Worm (Caenorhabditis elegans) whole organism, late embryonic: ENCODE data around the gene srh-270.

Experiments used
- C08G9.2 ChIP-seq: sonication (generic microtip); optimal IDR thresholded peaks from 2 replicates; lab custom pipeline; 2016; ENCODE audit warnings: mild to moderate bottlenecking, missing genetic modification characterization, moderate library complexity, missing compliant biosample characterization
- F13H6.1 ChIP-seq: sonication (generic microtip); optimal IDR thresholded peaks from 2 replicates; lab custom pipeline; 2016; ENCODE audit warnings: missing genetic modification characterization, missing compliant biosample characterization
- K02D7.2 ChIP-seq: sonication (generic microtip); optimal IDR thresholded peaks from 2 replicates; lab custom pipeline; 2017; ENCODE audit warnings: mild to moderate bottlenecking, missing genetic modification characterization, missing compliant biosample characterization
- K09A11.1 ChIP-seq: sonication (generic microtip); optimal IDR thresholded peaks from 2 replicates; lab custom pipeline; 2017; ENCODE audit warnings: antibody characterized with exemption, mild to moderate bottlenecking, missing genetic modification characterization, missing compliant biosample characterization; ENCODE audit not compliant: insufficient read depth
- T23F11.4 ChIP-seq: fragments of 200-800 bp; sonication (Bioruptor generic); optimal IDR thresholded peaks from 2 replicates; lab custom pipeline; 2018; ENCODE audit warnings: mild to moderate bottlenecking, missing genetic modification characterization, missing compliant biosample characterization
- Y22D7AL.16 ChIP-seq: sonication (generic microtip); optimal IDR thresholded peaks from 2 replicates; lab custom pipeline; 2016; ENCODE audit warnings: missing genetic modification characterization, missing compliant biosample characterization
- ama-1 ChIP-seq: fragments of 150-350 bp; optimal IDR thresholded peaks from 2 replicates; lab custom pipeline; 2014
- ceh-14 ChIP-seq: sonication (generic microtip); optimal IDR thresholded peaks from 2 replicates; lab custom pipeline; 2016; ENCODE audit warnings: missing genotype, missing genetic modification characterization, missing compliant biosample characterization
- ceh-2 ChIP-seq: sonication (generic microtip); optimal IDR thresholded peaks from 2 replicates; lab custom pipeline; 2016; ENCODE audit warnings: missing genotype, missing genetic modification characterization, missing compliant biosample characterization
- ceh-22 ChIP-seq: sonication (generic microtip); optimal IDR thresholded peaks from 2 replicates; lab custom pipeline; 2017; ENCODE audit warnings: missing biosample characterization, missing genetic modification characterization
- ceh-30 ChIP-seq: fragments of 150-350 bp; optimal IDR thresholded peaks from 2 replicates; lab custom pipeline; 2014; ENCODE audit warnings: missing biosample characterization, missing genetic modification characterization
- ceh-31 ChIP-seq: sonication (generic microtip); optimal IDR thresholded peaks from 2 replicates; lab custom pipeline; 2016; ENCODE audit warnings: missing genetic modification characterization, missing compliant biosample characterization
- ceh-34 ChIP-seq: sonication (generic microtip); optimal IDR thresholded peaks from 2 replicates; lab custom pipeline; 2016; ENCODE audit warnings: mild to moderate bottlenecking, missing genetic modification characterization, missing compliant biosample characterization
- ceh-6 ChIP-seq: fragments of 200-800 bp; sonication (Bioruptor generic); optimal IDR thresholded peaks from 2 replicates; lab custom pipeline; 2018; ENCODE audit warnings: mild to moderate bottlenecking, missing genetic modification characterization, missing compliant biosample characterization
- ceh-9 ChIP-seq: sonication (generic microtip); optimal IDR thresholded peaks from 2 replicates; lab custom pipeline; 2016; ENCODE audit warnings: mild to moderate bottlenecking, missing genetic modification characterization, inconsistent platforms, missing compliant biosample characterization
- che-1 ChIP-seq: sonication (generic microtip); optimal IDR thresholded peaks from 2 replicates; lab custom pipeline; 2016; ENCODE audit warnings: mild to moderate bottlenecking, missing genetic modification characterization, missing compliant biosample characterization
- dmd-4 ChIP-seq: sonication (generic microtip); optimal IDR thresholded peaks from 2 replicates; lab custom pipeline; 2016; ENCODE audit warnings: borderline replicate concordance, missing genetic modification characterization, missing compliant biosample characterization
- ets-4 ChIP-seq: sonication (generic microtip); optimal IDR thresholded peaks from 2 replicates; lab custom pipeline; 2016; ENCODE audit warnings: missing genetic modification characterization, missing compliant biosample characterization
- eyg-1 ChIP-seq: sonication (generic microtip); optimal IDR thresholded peaks from 2 replicates; lab custom pipeline; 2016; ENCODE audit warnings: missing genotype, missing genetic modification characterization, missing compliant biosample characterization
- fax-1 ChIP-seq: sonication (generic microtip); optimal IDR thresholded peaks from 2 replicates; lab custom pipeline; 2016; ENCODE audit warnings: missing genotype, missing genetic modification characterization, missing compliant biosample characterization
- fkh-10 ChIP-seq: fragments of 150-350 bp; optimal IDR thresholded peaks from 2 replicates; lab custom pipeline; 2014; ENCODE audit warnings: missing biosample characterization, missing genetic modification reagents, missing genetic modification characterization
- gmeb-2 ChIP-seq: sonication (generic microtip); optimal IDR thresholded peaks from 2 replicates; lab custom pipeline; 2016; ENCODE audit warnings: missing genetic modification characterization, inconsistent platforms, missing compliant biosample characterization
- hlh-13 ChIP-seq: fragments of 200-800 bp; sonication (Bioruptor generic); optimal IDR thresholded peaks from 2 replicates; lab custom pipeline; 2018; ENCODE audit warnings: mild to moderate bottlenecking, missing genetic modification characterization, missing compliant biosample characterization
- hlh-15 ChIP-seq: sonication (generic microtip); optimal IDR thresholded peaks from 2 replicates; lab custom pipeline; 2016; ENCODE audit warnings: missing genetic modification characterization, missing compliant biosample characterization
- hlh-30 ChIP-seq: sonication (generic microtip); optimal IDR thresholded peaks from 2 replicates; lab custom pipeline; 2017; ENCODE audit warnings: antibody characterized with exemption, missing genetic modification characterization, missing compliant biosample characterization; ENCODE audit not compliant: insufficient read depth
- lim-6 ChIP-seq: sonication (generic microtip); optimal IDR thresholded peaks from 2 replicates; lab custom pipeline; 2016; ENCODE audit warnings: missing genetic modification characterization, missing compliant biosample characterization
- madf-2 ChIP-seq: sonication (generic microtip); optimal IDR thresholded peaks from 2 replicates; lab custom pipeline; 2017; ENCODE audit warnings: missing genetic modification characterization, missing compliant biosample characterization
- nfya-1 ChIP-seq: sonication (generic microtip); optimal IDR thresholded peaks from 2 replicates; lab custom pipeline; 2017; ENCODE audit warnings: missing genetic modification characterization, mild to moderate bottlenecking, missing compliant biosample characterization, antibody characterized with exemption, moderate library complexity
- nhr-11 ChIP-seq: fragments of 150-350 bp; optimal IDR thresholded peaks from 2 replicates; lab custom pipeline; 2014; ENCODE audit warnings: missing biosample characterization, missing genetic modification characterization
- nhr-232 ChIP-seq: sonication (generic microtip); optimal IDR thresholded peaks from 2 replicates; lab custom pipeline; 2016; ENCODE audit warnings: missing genetic modification characterization, missing compliant biosample characterization
- npax-4 ChIP-seq: sonication (generic microtip); optimal IDR thresholded peaks from 2 replicates; lab custom pipeline; 2016; ENCODE audit warnings: missing genetic modification characterization, missing compliant biosample characterization
- odd-2 ChIP-seq: sonication (generic microtip); optimal IDR thresholded peaks from 2 replicates; lab custom pipeline; 2017; ENCODE audit warnings: antibody characterized with exemption, mild to moderate bottlenecking, missing genetic modification characterization, missing compliant biosample characterization
- pag-3 ChIP-seq: sonication (generic microtip); optimal IDR thresholded peaks from 2 replicates; lab custom pipeline; 2016; ENCODE audit warnings: missing compliant biosample characterization, missing genetic modification characterization, borderline replicate concordance
- pat-9 ChIP-seq: fragments of 200-800 bp; sonication (Bioruptor generic); optimal IDR thresholded peaks from 2 replicates; lab custom pipeline; 2018; ENCODE audit warnings: mild to moderate bottlenecking, missing genetic modification characterization, moderate library complexity, missing compliant biosample characterization
- pha-2 ChIP-seq: sonication (generic microtip); optimal IDR thresholded peaks from 2 replicates; lab custom pipeline; 2017; ENCODE audit warnings: mild to moderate bottlenecking, missing genetic modification characterization, missing compliant biosample characterization
- pha-4 ChIP-seq: fragments of 150-350 bp; optimal IDR thresholded peaks from 2 replicates; lab custom pipeline; 2018; ENCODE audit warnings: missing biosample characterization, missing genetic modification reagents, missing genetic modification characterization
- rnt-1 ChIP-seq: sonication (generic microtip); optimal IDR thresholded peaks from 2 replicates; lab custom pipeline; 2016; ENCODE audit warnings: missing genetic modification characterization, missing compliant biosample characterization
- sdc-2 ChIP-seq: sonication (generic microtip); optimal IDR thresholded peaks from 2 replicates; lab custom pipeline; 2016; ENCODE audit warnings: missing genotype, missing genetic modification characterization, missing compliant biosample characterization
- sox-2 ChIP-seq: fragments of 200-800 bp; sonication (Bioruptor generic); IDR thresholded peaks from 2 replicates; pipeline ENCODE4 v1.3.6; 2022; ENCODE audit warnings: missing genetic modification reagents, missing genetic modification characterization, missing compliant biosample characterization
- tbx-7 ChIP-seq: sonication (generic microtip); optimal IDR thresholded peaks from 2 replicates; lab custom pipeline; 2016; ENCODE audit warnings: missing genotype, missing genetic modification characterization, missing compliant biosample characterization
- ttx-3 ChIP-seq: sonication (generic microtip); optimal IDR thresholded peaks from 2 replicates; lab custom pipeline; 2016; ENCODE audit warnings: missing genetic modification reagents, missing genetic modification characterization, missing compliant biosample characterization
- unc-3 ChIP-seq, 2 experiments: fragments of 200-800 bp in 1 of 2; sonication (Bioruptor generic) in 1 of 2; sonication (generic microtip) in 1 of 2; conservative IDR thresholded peaks in 1 of 2; optimal IDR thresholded peaks in 1 of 2; 2 replicates each; pipeline versions ENCODE4 v1.3.6 to Lab custom; 2016 to 2022; ENCODE audit warnings: missing compliant biosample characterization in 2 of 2, missing genetic modification characterization in 2 of 2, missing genetic modification reagents in 1 of 2
- unc-42 ChIP-seq: sonication (generic microtip); optimal IDR thresholded peaks from 2 replicates; lab custom pipeline; 2016; ENCODE audit warnings: missing genotype, missing genetic modification characterization, missing compliant biosample characterization
- unc-86 ChIP-seq: sonication (generic microtip); optimal IDR thresholded peaks from 2 replicates; lab custom pipeline; 2016; ENCODE audit warnings: missing genetic modification characterization, missing compliant biosample characterization
- zip-5 ChIP-seq: sonication (generic microtip); optimal IDR thresholded peaks from 2 replicates; lab custom pipeline; 2016; ENCODE audit warnings: missing genetic modification characterization, missing compliant biosample characterization

Gene srh-270

DNA sequence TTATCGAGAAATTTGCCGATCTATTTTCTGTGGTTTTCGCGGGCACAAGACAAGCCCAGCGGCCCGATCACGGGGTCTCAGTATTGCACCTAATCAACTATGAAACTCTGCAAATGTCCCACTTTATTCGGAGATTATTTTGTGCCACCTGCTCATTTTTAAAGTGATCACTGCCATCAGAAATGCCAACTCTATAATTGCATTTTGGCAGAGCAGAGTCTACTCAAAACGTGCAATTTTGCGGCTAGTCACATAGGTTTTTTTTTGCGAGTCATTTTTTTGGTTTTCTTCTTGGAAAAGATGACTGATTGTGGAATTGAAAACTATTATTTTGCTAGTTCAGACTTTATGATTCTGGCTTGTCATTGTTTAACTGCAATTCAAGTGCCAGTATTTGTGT lies 3.5 kb upstream of the srh-270 start, which contains the start of gene srh-240:
srh-240 (plus strand) TSS at position 301 of the 400 bp plus-strand sequence.
- TF ChIP-seq odd-2 (tag; lab: Kevin White, UChicago) (no peak), ama-1 (lab: Kevin White, UChicago) (no peak), ceh-34 (no peak), ceh-2 (tag; lab: Kevin White, UChicago) (no peak), T23F11.4 (no peak), lim-6 (no peak), unc-3 (GFP tag; conservative IDR thresholded peaks at IDR 0.05; lab: Robert Waterston, UW) (no peak), unc-3 (tag; optimal IDR thresholded peaks at IDR 0.05; lab: Kevin White, UChicago) (no peak), hlh-13 (GFP tag; lab: Kevin White, UChicago) (no peak), ceh-31 (tag; lab: Kevin White, UChicago) (no peak), ceh-30 (tag; lab: Kevin White, UChicago) (no peak), pat-9 (tag; lab: Kevin White, UChicago) (no peak), tbx-7 (no peak), fax-1 (no peak), nhr-232 (tag; lab: Kevin White, UChicago) (no peak), ceh-22 (no peak), ceh-6 (GFP tag; lab: Kevin White, UChicago) (no peak), sdc-2 (tag; lab: Kevin White, UChicago) (no peak), madf-2 (no peak), eyg-1 (no peak), nhr-11 (tag; lab: Kevin White, UChicago) (no peak)

- no peak for TF ChIP-seq pha-2 (tag; lab: Kevin White, UChicago)
- no peak for TF ChIP-seq ets-4 (tag; lab: Kevin White, UChicago)
- TF ChIP-seq odd-2 (tag; lab: Kevin White, UChicago): no peak
- TF ChIP-seq pat-9 (tag; lab: Kevin White, UChicago): no peak
- no peak for TF ChIP-seq Y22D7AL.16 (tag; lab: Kevin White, UChicago)
- no peak for TF ChIP-seq fkh-10 (GFP tag; lab: Kevin White, UChicago)
- no peak for TF ChIP-seq ama-1 (lab: Kevin White, UChicago)
- no peak for TF ChIP-seq pag-3 (tag; lab: Kevin White, UChicago)
- no peak for TF ChIP-seq gmeb-2 (tag; lab: Kevin White, UChicago)
These were observed 1.6 kb upstream of the srh-270 start, which contains the start of gene srh-272 for ce11 chrV:2863033-2863432. TSS of gene srh-272 (plus strand) at chrV:2863333.

- TF ChIP-seq dmd-4 (tag; lab: Kevin White, UChicago) (no peak), ceh-14 (tag; lab: Kevin White, UChicago) (no peak), zip-5 (tag; lab: Kevin White, UChicago) (no peak), che-1 (no peak), K02D7.2 (tag; lab: Kevin White, UChicago) (no peak), pha-4 (no peak), fkh-10 (GFP tag; lab: Kevin White, UChicago) (no peak), Y22D7AL.16 (tag; lab: Kevin White, UChicago) (no peak), unc-42 (tag; lab: Kevin White, UChicago) (no peak), rnt-1 (no peak), ceh-30 (tag; lab: Kevin White, UChicago) (no peak), hlh-15 (no peak), npax-4 (tag; lab: Kevin White, UChicago) (no peak)
These were observed 1.7 kb downstream of the srh-270 start, which contains the start of gene srj-54 for ce11 chrV:2859738-2860137. TSS of gene srj-54 (minus strand) at chrV:2859838.

DNA sequence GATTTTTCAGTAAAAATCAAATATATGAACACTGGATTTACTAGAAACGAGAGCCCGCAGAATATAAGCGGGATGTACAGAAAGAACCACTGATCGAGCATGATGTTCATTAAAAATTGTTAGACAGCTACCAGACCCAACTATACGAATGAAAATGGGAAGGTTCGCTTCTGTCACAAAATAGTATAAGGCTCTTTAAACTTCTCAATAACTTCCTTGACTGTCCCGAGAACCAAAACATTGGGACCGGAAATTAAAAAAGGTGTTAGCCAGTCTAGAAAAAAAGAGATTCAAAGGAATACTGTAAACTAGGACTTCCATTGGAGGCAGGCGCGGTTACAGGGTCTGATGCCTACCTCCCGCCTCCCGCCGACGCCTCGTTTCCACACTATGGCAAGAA lies 3.6 kb downstream of the srh-270 start, which contains the start of gene srj-55:
srj-55 (minus strand) TSS at position 101 of the 400 bp plus-strand sequence.
- TF ChIP-seq pat-9 (tag; lab: Kevin White, UChicago): no peak
- no peak for TF ChIP-seq K09A11.1 (tag; lab: Kevin White, UChicago)
- TF ChIP-seq lim-6: no peak
- TF ChIP-seq F13H6.1 (tag; lab: Kevin White, UChicago): no peak
- no peak for TF ChIP-seq C08G9.2
- no peak for TF ChIP-seq hlh-30 (tag; lab: Kevin White, UChicago)
- no peak for TF ChIP-seq sox-2
- no peak for TF ChIP-seq ttx-3 (tag; lab: Kevin White, UChicago)
- TF ChIP-seq ceh-9 (tag; lab: Kevin White, UChicago): no peak
- no peak for TF ChIP-seq nfya-1 (tag; lab: Kevin White, UChicago)
- TF ChIP-seq unc-86: no peak
- TF ChIP-seq fax-1: no peak
- TF ChIP-seq rnt-1: no peak
- TF ChIP-seq ceh-34: no peak
- TF ChIP-seq npax-4 (tag; lab: Kevin White, UChicago): no peak
- TF ChIP-seq pha-2 (tag; lab: Kevin White, UChicago): no peak
